Worm (Caenorhabditis elegans) whole organism, late embryonic: ENCODE measurements around the gene srw-143.

Experiments
- ama-1 ChIP-seq: fragments of 150-350 bp; optimal IDR thresholded peaks from 2 replicates; lab custom pipeline; 2014
- ceh-22 ChIP-seq: sonication (generic microtip); optimal IDR thresholded peaks from 2 replicates; lab custom pipeline; 2017; ENCODE audit warnings: missing biosample characterization, missing genetic modification characterization
- ceh-24 ChIP-seq: sonication (generic microtip); optimal IDR thresholded peaks from 2 replicates; lab custom pipeline; 2016; ENCODE audit warnings: mild to moderate bottlenecking, missing genetic modification characterization, missing compliant biosample characterization
- ceh-45 ChIP-seq: fragments of 200-800 bp; sonication (Bioruptor generic); IDR thresholded peaks from 2 replicates; pipeline ENCODE4 v1.3.6; 2022; ENCODE audit warnings: missing genetic modification reagents, missing genetic modification characterization, missing compliant biosample characterization
- ceh-6 ChIP-seq: fragments of 200-800 bp; sonication (Bioruptor generic); optimal IDR thresholded peaks from 2 replicates; lab custom pipeline; 2018; ENCODE audit warnings: mild to moderate bottlenecking, missing genetic modification characterization, missing compliant biosample characterization
- eyg-1 ChIP-seq: sonication (generic microtip); optimal IDR thresholded peaks from 2 replicates; lab custom pipeline; 2016; ENCODE audit warnings: missing genotype, missing genetic modification characterization, missing compliant biosample characterization
- pax-1 ChIP-seq: fragments of 150-350 bp; optimal IDR thresholded peaks from 2 replicates; lab custom pipeline; 2014; ENCODE audit warnings: missing biosample characterization, missing genetic modification characterization
- pha-4 ChIP-seq: fragments of 150-350 bp; optimal IDR thresholded peaks from 2 replicates; lab custom pipeline; 2018; ENCODE audit warnings: missing biosample characterization, missing genetic modification reagents, missing genetic modification characterization
- pqm-1 ChIP-seq: sonication (generic microtip); optimal IDR thresholded peaks from 2 replicates; lab custom pipeline; 2016; ENCODE audit warnings: missing genetic modification characterization, missing compliant biosample characterization
- tbx-2 ChIP-seq: sonication (generic microtip); optimal IDR thresholded peaks from 2 replicates; lab custom pipeline; 2016; ENCODE audit warnings: missing genetic modification characterization, missing compliant biosample characterization

DNA sequence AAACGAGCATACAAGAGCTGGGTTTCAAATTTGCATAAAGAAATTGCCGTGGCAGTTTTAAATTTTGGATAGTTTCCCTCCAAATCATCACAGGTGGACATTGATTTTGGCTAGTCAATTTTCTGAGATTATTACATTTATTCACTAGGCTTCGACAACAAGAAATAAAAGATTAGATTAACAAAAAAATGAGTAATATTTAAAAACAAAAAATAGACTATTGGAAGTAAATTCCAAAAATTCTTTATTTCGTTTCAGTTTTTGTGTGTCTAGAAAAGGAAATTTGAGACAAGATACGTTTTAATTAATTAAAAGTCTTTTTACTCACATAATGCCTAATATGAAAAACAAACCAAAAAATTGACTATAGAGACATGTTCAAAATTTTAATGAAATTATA lies 16.9 kb upstream of the srw-143 start, which contains the start of gene srw-142:
- TF ChIP-seq pha-4 (tag; lab: Kevin White, UChicago) = no peak
- TF ChIP-seq tbx-2 (tag; lab: Kevin White, UChicago) = no peak
- TF ChIP-seq ceh-45 = no peak
- no peak for TF ChIP-seq pax-1 (tag; lab: Kevin White, UChicago)
- no peak for TF ChIP-seq ceh-24
- TF ChIP-seq ceh-6 = no peak
- no peak for TF ChIP-seq ama-1 (lab: Kevin White, UChicago)
- TF ChIP-seq ceh-22 (tag; lab: Kevin White, UChicago) = no peak
- no peak for TF ChIP-seq eyg-1 (tag; lab: Kevin White, UChicago)
- TF ChIP-seq pqm-1 (tag; lab: Kevin White, UChicago) = no peak
